Fruit fly (Drosophila melanogaster): ENCODE results near the gene CheB38c.

The CheB38c gene

dm6 chr2L:20857791-20858190 lies 37.1 kb upstream of the CheB38c start, which contains the start of gene CG14400:
TSS of gene CG14400 (minus strand) at chr2L:20857891.
- TF ChIP-seq CG12605 (GFP tag; IDR thresholded peaks at IDR 0.05) (no peak), D1 (tag; optimal IDR thresholded peaks at IDR 0.05) (no peak), Pif1B (GFP tag; optimal IDR thresholded peaks at IDR 0.05) (no peak), CG8159 (tag; optimal IDR thresholded peaks at IDR 0.05) (no peak), gl (tag; optimal IDR thresholded peaks at IDR 0.05) (no peak), CG4496 (GFP tag; IDR thresholded peaks at IDR 0.05) (no peak), CG34367 (tag; optimal IDR thresholded peaks at IDR 0.05) (no peak), fd96Ca (GFP tag; IDR thresholded peaks at IDR 0.05) (no peak), CG14655 (GFP tag; optimal IDR thresholded peaks at IDR 0.05) (no peak), CG15710 (tag; optimal IDR thresholded peaks at IDR 0.05) (no peak), Snoo (tag; optimal IDR thresholded peaks at IDR 0.05) (no peak)

dm6 chr2L:20852092-20852628 lies 31.5 kb upstream of the CheB38c start, which contains the start of gene twit:
TSS of gene twit (plus strand) at chr2L:20852578.
- TF ChIP-seq CG10348 (GFP tag; IDR thresholded peaks at IDR 0.05) (no peak), fd96Ca (GFP tag; IDR thresholded peaks at IDR 0.05) (0 out of 3 replicates have a peak, but pooled peaks have one; percentile 12)

- TF ChIP-seq D1 (tag; optimal IDR thresholded peaks at IDR 0.05) (peak; percentile 58), CG15710 (tag; optimal IDR thresholded peaks at IDR 0.05) (no peak)
These were observed 30.9 kb upstream of the CheB38c start for dm6 chr2L:20851592-20851991.

- TF ChIP-seq Snoo (tag; optimal IDR thresholded peaks at IDR 0.05) (no peak), CG12605 (GFP tag; IDR thresholded peaks at IDR 0.05) (no peak), fd96Ca (GFP tag; IDR thresholded peaks at IDR 0.05) (no peak), gl (tag; optimal IDR thresholded peaks at IDR 0.05) (no peak), CG14655 (GFP tag; optimal IDR thresholded peaks at IDR 0.05) (no peak), CG8159 (tag; optimal IDR thresholded peaks at IDR 0.05) (no peak), Pif1B (GFP tag; optimal IDR thresholded peaks at IDR 0.05) (no peak), CG32121 (GFP tag; IDR thresholded peaks at IDR 0.05) (no peak), Ets98B (GFP tag; IDR thresholded peaks at IDR 0.05) (no peak), D1 (tag; optimal IDR thresholded peaks at IDR 0.05) (no peak), CG17806 (tag; optimal IDR thresholded peaks at IDR 0.05) (no peak), Pif1A (GFP tag; optimal IDR thresholded peaks at IDR 0.05) (no peak), CG13204 (GFP tag; optimal IDR thresholded peaks at IDR 0.05) (no peak), EcR (GFP tag; optimal IDR thresholded peaks at IDR 0.05) (no peak), CG15710 (tag; optimal IDR thresholded peaks at IDR 0.05) (no peak), CG4496 (GFP tag; IDR thresholded peaks at IDR 0.05) (no peak)
These were observed 28.3 kb upstream of the CheB38c start, which contains the start of gene CG14402 for dm6 chr2L:20849000-20849399. TSS of gene CG14402 (plus strand) at chr2L:20849300.

dm6 chr2L:20844381-20844780 lies 23.7 kb upstream of the CheB38c start:
- TF ChIP-seq CG14655 (GFP tag; optimal IDR thresholded peaks at IDR 0.05): peak; percentile 44
- peak; percentile 61; the same call in 1 of the 3 replicates for TF ChIP-seq CG4496 (GFP tag; IDR thresholded peaks at IDR 0.05)
- no peak for TF ChIP-seq Pif1A (GFP tag; optimal IDR thresholded peaks at IDR 0.05)
- TF ChIP-seq CG9948 (tag; optimal IDR thresholded peaks at IDR 0.05): no peak
- TF ChIP-seq CG12605 (GFP tag; IDR thresholded peaks at IDR 0.05): no peak
- no peak for TF ChIP-seq CG15710 (tag; optimal IDR thresholded peaks at IDR 0.05)
- peak; percentile 53; the same call in 1 of the 2 replicates for TF ChIP-seq Ets98B (GFP tag; IDR thresholded peaks at IDR 0.05)
- no peak for TF ChIP-seq CG17806 (tag; optimal IDR thresholded peaks at IDR 0.05)
- no peak for TF ChIP-seq rn (GFP tag; IDR thresholded peaks at IDR 0.05)
- TF ChIP-seq CG13204 (GFP tag; optimal IDR thresholded peaks at IDR 0.05): no peak
- no peak for TF ChIP-seq D1 (tag; optimal IDR thresholded peaks at IDR 0.05)
- TF ChIP-seq CG32121 (GFP tag; IDR thresholded peaks at IDR 0.05): peak; percentile 66
- no peak for TF ChIP-seq CG10348 (GFP tag; IDR thresholded peaks at IDR 0.05)
- no peak for TF ChIP-seq Pif1B (GFP tag; optimal IDR thresholded peaks at IDR 0.05)
- no peak for TF ChIP-seq CG8159 (tag; optimal IDR thresholded peaks at IDR 0.05)
- TF ChIP-seq CG8301 (tag; optimal IDR thresholded peaks at IDR 0.05): peak; percentile 49

- TF ChIP-seq Snoo (tag; optimal IDR thresholded peaks at IDR 0.05): no peak
These were observed 19.9 kb upstream of the CheB38c start, which contains the start of gene CG31676 for dm6 chr2L:20840462-20841038. TSS of gene CG31676 (plus strand) at chr2L:20840750.

- TF ChIP-seq EcR (GFP tag; optimal IDR thresholded peaks at IDR 0.05) (no peak), CG4496 (GFP tag; IDR thresholded peaks at IDR 0.05) (peak; percentile 56; the same call in 2 of the 3 replicates), fd96Ca (GFP tag; IDR thresholded peaks at IDR 0.05) (peak; percentile 53; the same call in 2 of the 3 replicates), CG34367 (tag; optimal IDR thresholded peaks at IDR 0.05) (no peak), Pif1A (GFP tag; optimal IDR thresholded peaks at IDR 0.05) (peak; percentile 42), CG14655 (GFP tag; optimal IDR thresholded peaks at IDR 0.05) (peak; percentile 72)
These were observed 19.3 kb upstream of the CheB38c start for dm6 chr2L:20840006-20840405.
